Fruit fly (Drosophila melanogaster) whole organism, embryonic: ENCODE results near the gene LysRS.
A peak's percentile ranks its signal among the peaks of the same experiment; 100 is the strongest.

Experiments
- Blimp-1 ChIP-seq: fragments of 200-800 bp; sonication (Bioruptor generic); optimal IDR thresholded peaks from 3 replicates; lab custom pipeline; 2018; ENCODE audit warnings: missing biosample characterization, missing genetic modification characterization, mild to moderate bottlenecking, moderate library complexity, missing genetic modification reagents
- CG10979 ChIP-seq: fragments of 200-800 bp; sonication (Bioruptor generic); optimal IDR thresholded peaks from 2 replicates; lab custom pipeline; 2018; ENCODE audit warnings: missing biosample characterization, mild to moderate bottlenecking, missing genetic modification characterization, moderate library complexity
- CG11085 ChIP-seq: fragments of 200-800 bp; sonication (Bioruptor generic); IDR thresholded peaks from 2 replicates; pipeline ENCODE4 v1.3.6; 2022; ENCODE audit warnings: missing biosample characterization, missing genetic modification characterization
- CG13123 ChIP-seq: fragments of 200-800 bp; sonication (Bioruptor generic); optimal IDR thresholded peaks from 2 replicates; lab custom pipeline; 2016; ENCODE audit warnings: missing biosample characterization, missing genetic modification characterization
- CG1529 ChIP-seq: fragments of 200-800 bp; sonication (Bioruptor generic); optimal IDR thresholded peaks from 3 replicates; lab custom pipeline; 2018; ENCODE audit warnings: missing biosample characterization, missing genetic modification characterization
- CG15696 ChIP-seq: fragments of 200-800 bp; sonication (Bioruptor generic); optimal IDR thresholded peaks from 2 replicates; lab custom pipeline; 2019; ENCODE audit warnings: missing biosample characterization, mild to moderate bottlenecking, missing genetic modification characterization, moderate library complexity
- CG18476 ChIP-seq: fragments of 200-800 bp; sonication (Bioruptor generic); optimal IDR thresholded peaks from 2 replicates; lab custom pipeline; 2016; ENCODE audit warnings: missing biosample characterization, mild to moderate bottlenecking, missing genetic modification characterization
- CG30020 ChIP-seq: fragments of 200-800 bp; optimal IDR thresholded peaks from 2 replicates; lab custom pipeline; 2019; ENCODE audit warnings: missing biosample characterization, mild to moderate bottlenecking, missing genetic modification characterization, moderate library complexity
- CG31388 ChIP-seq: fragments of 200-800 bp; sonication (Bioruptor generic); optimal IDR thresholded peaks from 2 replicates; lab custom pipeline; 2016; ENCODE audit warnings: missing biosample characterization, missing genetic modification characterization
- CG34376 ChIP-seq: fragments of 200-800 bp; sonication (Bioruptor generic); optimal IDR thresholded peaks from 2 replicates; lab custom pipeline; 2018; ENCODE audit warnings: missing biosample characterization, mild to moderate bottlenecking, missing genetic modification characterization
- CG4282 ChIP-seq: fragments of 200-800 bp; sonication (Bioruptor generic); optimal IDR thresholded peaks from 2 replicates; lab custom pipeline; 2016; ENCODE audit warnings: missing biosample characterization, missing genetic modification characterization
- CG6765 ChIP-seq: fragments of 200-800 bp; sonication (Bioruptor generic); optimal IDR thresholded peaks from 3 replicates; lab custom pipeline; 2017; ENCODE audit warnings: missing biosample characterization, mild to moderate bottlenecking, missing genetic modification characterization
- CG7357 ChIP-seq: fragments of 200-800 bp; sonication (Bioruptor generic); IDR thresholded peaks from 3 replicates; pipeline ENCODE4 v1.3.6; 2022; ENCODE audit warnings: missing biosample characterization, missing genetic modification characterization
- CG8388 ChIP-seq: fragments of 200-800 bp; sonication (Bioruptor generic); optimal IDR thresholded peaks from 2 replicates; lab custom pipeline; 2019; ENCODE audit warnings: missing biosample characterization, mild to moderate bottlenecking, missing genetic modification characterization, moderate library complexity
- Dip3 ChIP-seq: fragments of 200-800 bp; sonication (Bioruptor generic); optimal IDR thresholded peaks from 3 replicates; lab custom pipeline; 2016; ENCODE audit warnings: missing biosample characterization, missing genetic modification characterization
- E2f2 ChIP-seq: fragments of 200-800 bp; sonication (Bioruptor generic); IDR thresholded peaks from 2 replicates; pipeline ENCODE4 v1.3.6; 2022; ENCODE audit warnings: missing biosample characterization, missing genetic modification characterization
- HLH3B ChIP-seq: fragments of 200-800 bp; sonication (Bioruptor generic); IDR thresholded peaks from 2 replicates; pipeline ENCODE4 v1.3.6; 2022; ENCODE audit warnings: missing biosample characterization, missing genetic modification characterization
- NC2α ChIP-seq: fragments of 200-800 bp; sonication (Bioruptor generic); optimal IDR thresholded peaks from 2 replicates; lab custom pipeline; 2016; ENCODE audit warnings: missing biosample characterization, missing genetic modification characterization
- NFAT ChIP-seq: fragments of 200-800 bp; sonication (Bioruptor generic); IDR thresholded peaks from 2 replicates; pipeline ENCODE4 v1.3.6; 2022; ENCODE audit warnings: missing biosample characterization, missing genetic modification characterization
- Tbp ChIP-seq: fragments of >200 bp; optimal IDR thresholded peaks from 2 replicates; lab custom pipeline; 2018; ENCODE audit warnings: missing biosample characterization, missing genetic modification characterization
- Xbp1 ChIP-seq: fragments of 200-800 bp; sonication (Bioruptor generic); optimal IDR thresholded peaks from 3 replicates; lab custom pipeline; 2016; ENCODE audit warnings: missing biosample characterization, mild to moderate bottlenecking, missing genetic modification characterization
- btn ChIP-seq: fragments of 200-800 bp; sonication (Bioruptor generic); optimal IDR thresholded peaks from 2 replicates; lab custom pipeline; 2016; ENCODE audit warnings: missing biosample characterization, missing genetic modification characterization
- cg ChIP-seq: fragments of 200-800 bp; sonication (Bioruptor generic); optimal IDR thresholded peaks from 3 replicates; lab custom pipeline; 2019; ENCODE audit warnings: missing biosample characterization, mild to moderate bottlenecking, missing genetic modification characterization, moderate library complexity
- chif ChIP-seq, 2 experiments: fragments of 200-800 bp; sonication (Bioruptor generic); optimal IDR thresholded peaks; 3 replicates each; lab custom pipeline; 2016; ENCODE audit warnings: missing biosample characterization in 2 of 2, missing genetic modification characterization in 2 of 2
- chinmo ChIP-seq: fragments of 200-800 bp; sonication (Bioruptor generic); IDR thresholded peaks from 4 replicates; pipeline ENCODE4 v1.3.6; 2022; ENCODE audit warnings: missing biosample characterization, missing genetic modification characterization; ENCODE audit not compliant: partially characterized antibody
- chm ChIP-seq: fragments of 200-800 bp; sonication (Bioruptor generic); IDR thresholded peaks from 2 replicates; pipeline ENCODE4 v1.3.6; 2022; ENCODE audit warnings: missing biosample characterization, missing genetic modification characterization
- croc ChIP-seq: fragments of 200-800 bp; sonication (Bioruptor generic); conservative IDR thresholded peaks from 3 replicates; pipeline ENCODE4 v1.3.6; 2022; ENCODE audit warnings: missing biosample characterization, missing genetic modification characterization
- dm ChIP-seq: fragments of 200-800 bp; sonication (Bioruptor generic); optimal IDR thresholded peaks from 3 replicates; lab custom pipeline; 2016; ENCODE audit warnings: missing biosample characterization, missing genetic modification characterization
- dysf ChIP-seq: fragments of 200-800 bp; sonication (Bioruptor generic); IDR thresholded peaks from 3 replicates; pipeline ENCODE4 v1.3.6; 2022; ENCODE audit warnings: missing biosample characterization, missing genetic modification characterization
- en ChIP-seq: fragments of 200-800 bp; sonication (Bioruptor generic); optimal IDR thresholded peaks from 2 replicates; lab custom pipeline; 2016; ENCODE audit warnings: missing biosample characterization, missing genetic modification characterization
- eve ChIP-seq, 2 experiments: fragments of >200 bp; optimal IDR thresholded peaks; 2 replicates each; lab custom pipeline; 2017; ENCODE audit warnings: missing biosample characterization in 2 of 2, missing genetic modification characterization in 2 of 2
- eyg ChIP-seq: fragments of 200-800 bp; sonication (Bioruptor generic); optimal IDR thresholded peaks from 3 replicates; lab custom pipeline; 2016; ENCODE audit warnings: missing biosample characterization, missing genetic modification characterization
- gem ChIP-seq: fragments of 200-800 bp; sonication (Bioruptor generic); optimal IDR thresholded peaks from 2 replicates; lab custom pipeline; 2019; ENCODE audit warnings: missing biosample characterization, mild to moderate bottlenecking, missing genetic modification characterization, moderate library complexity
- grau ChIP-seq: fragments of 200-800 bp; optimal IDR thresholded peaks from 3 replicates; lab custom pipeline; 2019; ENCODE audit warnings: missing biosample characterization, mild to moderate bottlenecking, missing genetic modification characterization, moderate library complexity
- gsb ChIP-seq: fragments of 200-800 bp; sonication (Bioruptor generic); IDR thresholded peaks from 2 replicates; pipeline ENCODE4 v1.3.6; 2022; ENCODE audit warnings: missing biosample characterization, missing genetic modification characterization
- insv ChIP-seq, 2 experiments: fragments of 200-800 bp; sonication (Bioruptor generic); optimal IDR thresholded peaks; 3 replicates each; lab custom pipeline; 2016 to 2018; ENCODE audit warnings: missing biosample characterization in 2 of 2, missing genetic modification characterization in 2 of 2
- kay ChIP-seq: fragments of 200-800 bp; sonication (Bioruptor generic); optimal IDR thresholded peaks from 2 replicates; lab custom pipeline; 2016; ENCODE audit warnings: missing biosample characterization, missing genetic modification characterization
- luna ChIP-seq: fragments of 200-800 bp; sonication (Bioruptor generic); optimal IDR thresholded peaks from 2 replicates; lab custom pipeline; 2016; ENCODE audit warnings: missing biosample characterization, missing genetic modification characterization
- maf-S ChIP-seq: fragments of 200-800 bp; sonication (Bioruptor generic); optimal IDR thresholded peaks from 2 replicates; lab custom pipeline; 2016; ENCODE audit warnings: missing biosample characterization, missing genetic modification characterization
- mirr ChIP-seq: fragments of 200-800 bp; sonication (Bioruptor generic); optimal IDR thresholded peaks from 3 replicates; lab custom pipeline; 2018; ENCODE audit warnings: missing biosample characterization, mild to moderate bottlenecking, missing genetic modification characterization
- nerfin-2 ChIP-seq: fragments of 200-800 bp; sonication (Bioruptor generic); IDR thresholded peaks from 2 replicates; pipeline ENCODE4 v1.3.6; 2022; ENCODE audit warnings: missing biosample characterization, missing genetic modification characterization; ENCODE audit not compliant: partially characterized antibody
- onecut ChIP-seq: fragments of 200-800 bp; sonication (Bioruptor generic); IDR thresholded peaks from 2 replicates; pipeline ENCODE4 v1.3.6; 2022; ENCODE audit warnings: missing biosample characterization, missing genetic modification characterization
- pzg ChIP-seq: fragments of 200-800 bp; sonication (Bioruptor generic); optimal IDR thresholded peaks from 3 replicates; lab custom pipeline; 2018; ENCODE audit warnings: missing biosample characterization, mild to moderate bottlenecking, missing genetic modification characterization, moderate library complexity
- ro ChIP-seq: fragments of 200-800 bp; sonication (Bioruptor generic); IDR thresholded peaks from 2 replicates; pipeline ENCODE4 v1.3.6; 2022; ENCODE audit warnings: missing biosample characterization, missing genetic modification characterization
- salm ChIP-seq: fragments of 200-800 bp; sonication (Bioruptor generic); optimal IDR thresholded peaks from 2 replicates; lab custom pipeline; 2018; ENCODE audit warnings: missing biosample characterization, mild to moderate bottlenecking, missing genetic modification characterization
- sc ChIP-seq, 3 experiments: fragments of >200 bp in 2 of 3; fragments of 200-800 bp in 1 of 3; sonication (Bioruptor generic) in 1 of 3; optimal IDR thresholded peaks; 2 replicates in 2 of 3; 3 replicates in 1 of 3; lab custom pipeline; 2017; ENCODE audit warnings: mild to moderate bottlenecking in 1 of 3, missing biosample characterization in 1 of 3, missing genetic modification characterization in 1 of 3, missing genetic modification reagents in 1 of 3
- sd ChIP-seq: fragments of 200-800 bp; sonication (Bioruptor generic); optimal IDR thresholded peaks from 3 replicates; lab custom pipeline; 2018; ENCODE audit warnings: missing biosample characterization, mild to moderate bottlenecking, missing genetic modification characterization, moderate library complexity
- seq ChIP-seq: fragments of 200-800 bp; sonication (Bioruptor generic); IDR thresholded peaks from 2 replicates; pipeline ENCODE4 v1.3.6; 2022; ENCODE audit warnings: missing biosample characterization, missing genetic modification characterization
- vfl ChIP-seq: fragments of 200-800 bp; sonication (Bioruptor generic); optimal IDR thresholded peaks from 2 replicates; lab custom pipeline; 2016; ENCODE audit warnings: missing biosample characterization, missing genetic modification characterization
- z ChIP-seq: fragments of 200-800 bp; sonication (Bioruptor generic); IDR thresholded peaks from 3 replicates; pipeline ENCODE4 v1.3.6; 2022; ENCODE audit warnings: missing biosample characterization, missing genetic modification characterization

LysRS gene

DNA sequence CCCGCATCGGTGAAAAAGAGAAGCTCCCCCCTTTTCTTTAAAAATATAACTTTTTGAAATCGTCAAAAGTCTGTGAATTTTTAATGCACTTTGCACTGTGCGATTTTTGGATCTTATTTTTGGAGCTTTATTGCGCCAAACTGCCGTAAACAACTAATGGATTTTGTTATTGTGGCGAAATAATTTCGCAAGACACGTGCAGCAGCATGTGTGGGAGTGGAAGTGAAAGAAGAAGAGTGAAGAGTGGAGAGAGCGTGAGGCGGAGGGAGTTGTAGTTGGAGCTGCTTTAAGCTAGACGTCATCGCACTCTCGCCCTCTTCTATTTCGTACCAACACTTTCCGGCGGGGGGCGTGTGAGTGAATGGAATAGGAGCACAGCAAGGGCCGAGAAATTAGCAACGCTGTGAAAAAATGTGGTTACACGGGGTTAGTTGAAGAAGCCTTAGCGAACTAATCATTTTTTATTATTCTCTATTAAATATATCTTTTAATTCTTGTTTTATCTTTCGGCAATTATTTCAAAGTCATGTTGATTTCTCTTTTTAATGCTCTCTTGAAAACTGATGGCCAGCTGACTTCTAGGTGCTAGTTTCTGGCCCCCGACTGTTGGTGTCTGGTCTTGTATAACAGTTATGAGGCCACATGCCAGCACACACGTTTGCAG is 25.1 kb downstream of the LysRS start (continued):
- TF ChIP-seq CG10979 (tag; lab: Kevin White, UChicago) (peak; percentile 93), sd (tag; lab: Kevin White, UChicago) (peak; percentile 83), NFAT (peak; percentile 80; the same call in 1 of the 2 replicates), Tbp (GFP tag; lab: Kevin White, UChicago) (no peak), gsb (peak; percentile 78), maf-S (GFP tag; lab: Kevin White, UChicago) (peak; percentile 54), insv (GFP tag; optimal IDR thresholded peaks at IDR 0.05; lab: Kevin White, UChicago) (peak in 1 of 2 experiments; percentile 61), sc (optimal IDR thresholded peaks at IDR 0.05; lab: Kevin White, UChicago) (no peak), sc (GFP tag; optimal IDR thresholded peaks at IDR 0.05; lab: Kevin White, UChicago) (peak; percentile 90), NC2α (GFP tag; lab: Kevin White, UChicago) (peak; percentile 15), pzg (GFP tag; lab: Kevin White, UChicago) (peak; percentile 11), onecut (GFP tag; lab: Robert Waterston, UW) (peak; percentile 90), chinmo (GFP tag; lab: Robert Waterston, UW) (no peak), kay (peak; percentile 81), btn (no peak), CG8388 (GFP tag; lab: Kevin White, UChicago) (peak; percentile 92), CG7357 (peak; percentile 84), salm (tag; lab: Kevin White, UChicago) (peak; percentile 93), grau (peak; percentile 95), E2f2 (GFP tag; lab: Robert Waterston, UW) (peak; percentile 75), croc (GFP tag; lab: Robert Waterston, UW) (peak; percentile 91), mirr (GFP tag; lab: Kevin White, UChicago) (peak; percentile 70), chm (GFP tag; lab: Robert Waterston, UW) (peak; percentile 93), CG13123 (GFP tag; lab: Kevin White, UChicago) (peak; percentile 74), cg (peak; percentile 47), eve (GFP tag; optimal IDR thresholded peaks at IDR 0.05; lab: Kevin White, UChicago) (peak in 1 of 2 experiments; percentile 95), CG15696 (peak; percentile 69), luna (GFP tag; lab: Kevin White, UChicago) (no peak), nerfin-2 (GFP tag; lab: Robert Waterston, UW) (no peak), CG6765 (GFP tag; lab: Kevin White, UChicago) (peak; percentile 84), HLH3B (GFP tag; lab: Robert Waterston, UW) (peak; percentile 92), CG11085 (GFP tag; lab: Robert Waterston, UW) (peak; percentile 81), Xbp1 (GFP tag; lab: Kevin White, UChicago) (peak; percentile 91), CG1529 (peak; percentile 90), z (GFP tag; lab: Robert Waterston, UW) (peak; percentile 64; the same call in 1 of the 3 replicates), Blimp-1 (GFP tag; lab: Kevin White, UChicago) (peak; percentile 87), eyg (GFP tag; lab: Kevin White, UChicago) (no peak), vfl (GFP tag; lab: Kevin White, UChicago) (peak; percentile 73), dysf (peak; percentile 97), chif (GFP tag; optimal IDR thresholded peaks at IDR 0.05; lab: Kevin White, UChicago) (peak; percentile 56 to 63), en (GFP tag; lab: Kevin White, UChicago) (no peak), CG34376 (peak; percentile 92), CG4282 (GFP tag; lab: Kevin White, UChicago) (no peak), gem (tag; lab: Kevin White, UChicago) (peak; percentile 97), seq (GFP tag; lab: Robert Waterston, UW) (peak; percentile 94), Dip3 (GFP tag; lab: Kevin White, UChicago) (peak; percentile 70), CG30020 (tag; lab: Kevin White, UChicago) (peak; percentile 71), dm (GFP tag; lab: Kevin White, UChicago) (peak; percentile 43), CG31388 (peak; percentile 43), ro (GFP tag; lab: Robert Waterston, UW) (peak; percentile 86), CG18476 (peak; percentile 90)
